Fruit fly (Drosophila melanogaster) whole organism, embryonic: ENCODE results near the gene Cyt-c-d.

Experiments used
- Adf1 ChIP-seq: fragments of 200-800 bp; sonication (Bioruptor generic); IDR thresholded peaks from 2 replicates; pipeline ENCODE4 v1.3.6; 2022; ENCODE audit warnings: missing biosample characterization, missing genetic modification characterization
- Aef1 ChIP-seq: fragments of 200-800 bp; sonication (Bioruptor generic); IDR thresholded peaks from 3 replicates; pipeline ENCODE4 v1.3.6; 2022; ENCODE audit warnings: missing biosample characterization, missing genetic modification characterization
- Asciz ChIP-seq: fragments of 200-800 bp; sonication (Bioruptor generic); optimal IDR thresholded peaks from 2 replicates; lab custom pipeline; 2017; ENCODE audit warnings: missing biosample characterization, mild to moderate bottlenecking, missing genetic modification characterization, missing genetic modification reagents
- CG11504 ChIP-seq: fragments of 200-800 bp; sonication (Bioruptor generic); optimal IDR thresholded peaks from 3 replicates; lab custom pipeline; 2019; ENCODE audit warnings: missing biosample characterization, mild to moderate bottlenecking, missing genetic modification characterization, moderate library complexity
- CG13775 ChIP-seq: fragments of 200-800 bp; sonication (Bioruptor generic); optimal IDR thresholded peaks from 3 replicates; lab custom pipeline; 2017; ENCODE audit warnings: missing biosample characterization, mild to moderate bottlenecking, missing genetic modification characterization
- CG17802 ChIP-seq: fragments of 200-800 bp; sonication (Bioruptor generic); optimal IDR thresholded peaks from 2 replicates; lab custom pipeline; 2018; ENCODE audit warnings: missing biosample characterization, mild to moderate bottlenecking, missing genetic modification characterization, moderate library complexity
- CG3281 ChIP-seq: fragments of 200-800 bp; sonication (Bioruptor generic); optimal IDR thresholded peaks from 3 replicates; lab custom pipeline; 2017; ENCODE audit warnings: missing biosample characterization, mild to moderate bottlenecking, missing genetic modification characterization
- CG4328 ChIP-seq: fragments of 200-800 bp; sonication (Bioruptor generic); optimal IDR thresholded peaks from 3 replicates; lab custom pipeline; 2017; ENCODE audit warnings: missing biosample characterization, missing genetic modification reagents, missing genetic modification characterization
- CG5245 ChIP-seq: fragments of 200-800 bp; sonication (Bioruptor generic); optimal IDR thresholded peaks from 3 replicates; lab custom pipeline; 2016; ENCODE audit warnings: missing biosample characterization, missing genetic modification characterization
- CG6683 ChIP-seq: fragments of 200-800 bp; sonication (Bioruptor generic); optimal IDR thresholded peaks from 2 replicates; lab custom pipeline; 2017; ENCODE audit warnings: missing biosample characterization, mild to moderate bottlenecking, missing genetic modification characterization, missing genetic modification reagents
- CG7987 ChIP-seq: fragments of 200-800 bp; sonication (Bioruptor generic); optimal IDR thresholded peaks from 2 replicates; lab custom pipeline; 2018; ENCODE audit warnings: missing biosample characterization, mild to moderate bottlenecking, missing genetic modification characterization, moderate library complexity
- CG8388 ChIP-seq: fragments of 200-800 bp; sonication (Bioruptor generic); optimal IDR thresholded peaks from 2 replicates; lab custom pipeline; 2019; ENCODE audit warnings: missing biosample characterization, mild to moderate bottlenecking, missing genetic modification characterization, moderate library complexity
- CG9932 ChIP-seq: fragments of 200-800 bp; sonication (Bioruptor generic); IDR thresholded peaks from 2 replicates; pipeline ENCODE4 v1.3.6; 2022; ENCODE audit warnings: missing biosample characterization, missing genetic modification characterization
- CHES-1-like ChIP-seq: fragments of 200-800 bp; sonication (Bioruptor generic); optimal IDR thresholded peaks from 2 replicates; lab custom pipeline; 2016; ENCODE audit warnings: missing biosample characterization, missing genetic modification characterization
- D ChIP-seq, 2 experiments: fragments of 200-800 bp in 1 of 2; fragments of >200 bp in 1 of 2; sonication (Bioruptor generic) in 1 of 2; optimal IDR thresholded peaks; 2 replicates in 1 of 2; 3 replicates in 1 of 2; lab custom pipeline; 2017; ENCODE audit warnings: mild to moderate bottlenecking in 1 of 2, missing biosample characterization in 1 of 2, missing genetic modification characterization in 1 of 2, missing genetic modification reagents in 1 of 2
- HmgD ChIP-seq: fragments of 200-800 bp; sonication (Bioruptor generic); optimal IDR thresholded peaks from 3 replicates; lab custom pipeline; 2016; ENCODE audit warnings: missing biosample characterization, missing genetic modification characterization
- Hr51 ChIP-seq, 2 experiments: fragments of 200-800 bp; sonication (Bioruptor generic); optimal IDR thresholded peaks; 2 replicates in 1 of 2; 3 replicates in 1 of 2; lab custom pipeline; 2016 to 2018; ENCODE audit warnings: missing biosample characterization in 2 of 2, missing genetic modification characterization in 2 of 2, mild to moderate bottlenecking in 1 of 2, moderate library complexity in 1 of 2
- Meics ChIP-seq: fragments of 200-800 bp; sonication (Bioruptor generic); optimal IDR thresholded peaks from 2 replicates; lab custom pipeline; 2017; ENCODE audit warnings: missing biosample characterization, mild to moderate bottlenecking, missing genetic modification characterization
- NC2β ChIP-seq: fragments of 200-800 bp; sonication (Bioruptor generic); optimal IDR thresholded peaks from 2 replicates; lab custom pipeline; 2016; ENCODE audit warnings: missing biosample characterization, missing genetic modification characterization
- Nf-YA ChIP-seq: fragments of 200-800 bp; sonication (Bioruptor generic); IDR thresholded peaks from 2 replicates; pipeline ENCODE4 v1.3.6; 2022; ENCODE audit warnings: missing biosample characterization, missing genetic modification characterization
- Six4 ChIP-seq: fragments of 200-800 bp; sonication (Bioruptor generic); optimal IDR thresholded peaks from 2 replicates; lab custom pipeline; 2016; ENCODE audit warnings: missing biosample characterization, missing genetic modification characterization
- Usf ChIP-seq: fragments of 200-800 bp; sonication (Bioruptor generic); optimal IDR thresholded peaks from 2 replicates; lab custom pipeline; 2017; ENCODE audit warnings: missing genotype, missing biosample characterization, missing genetic modification characterization
- al ChIP-seq: fragments of 200-800 bp; sonication (Bioruptor generic); IDR thresholded peaks from 2 replicates; pipeline ENCODE4 v1.3.6; 2022; ENCODE audit warnings: missing biosample characterization, missing genetic modification characterization
- cas ChIP-seq: fragments of 200-800 bp; sonication (Bioruptor generic); IDR thresholded peaks from 2 replicates; pipeline ENCODE4 v1.3.6; 2022; ENCODE audit warnings: missing biosample characterization, missing genetic modification characterization
- crc ChIP-seq: fragments of 200-800 bp; sonication (Bioruptor generic); optimal IDR thresholded peaks from 2 replicates; lab custom pipeline; 2016; ENCODE audit warnings: missing biosample characterization, missing genetic modification characterization
- disco-r ChIP-seq: fragments of 200-800 bp; sonication (Bioruptor generic); optimal IDR thresholded peaks from 2 replicates; lab custom pipeline; 2016; ENCODE audit warnings: missing biosample characterization, missing genetic modification characterization
- emc ChIP-seq: fragments of 200-800 bp; sonication (Bioruptor generic); optimal IDR thresholded peaks from 2 replicates; lab custom pipeline; 2016; ENCODE audit warnings: missing biosample characterization, missing genetic modification characterization
- eve ChIP-seq, 2 experiments: fragments of >200 bp; optimal IDR thresholded peaks; 2 replicates each; lab custom pipeline; 2017; ENCODE audit warnings: missing biosample characterization in 2 of 2, missing genetic modification characterization in 2 of 2
- gsb-n ChIP-seq: fragments of 200-800 bp; sonication (Bioruptor generic); optimal IDR thresholded peaks from 3 replicates; lab custom pipeline; 2018; ENCODE audit warnings: missing biosample characterization, mild to moderate bottlenecking, missing genetic modification characterization
- hbn ChIP-seq: fragments of 200-800 bp; sonication (Bioruptor generic); IDR thresholded peaks from 2 replicates; pipeline ENCODE4 v1.3.6; 2022; ENCODE audit warnings: missing biosample characterization, missing genetic modification characterization; ENCODE audit not compliant: partially characterized antibody
- inv ChIP-seq: fragments of 200-800 bp; sonication (Bioruptor generic); IDR thresholded peaks from 2 replicates; pipeline ENCODE4 v1.3.6; 2022; ENCODE audit warnings: missing biosample characterization, missing genetic modification characterization; ENCODE audit not compliant: partially characterized antibody
- jigr1 ChIP-seq: fragments of 200-800 bp; sonication (Bioruptor generic); IDR thresholded peaks from 3 replicates; pipeline ENCODE4 v1.3.6; 2022; ENCODE audit warnings: missing biosample characterization, missing genetic modification characterization
- jumu ChIP-seq: fragments of 200-800 bp; sonication (Bioruptor generic); optimal IDR thresholded peaks from 3 replicates; lab custom pipeline; 2016; ENCODE audit warnings: missing biosample characterization, missing genetic modification characterization
- lbe ChIP-seq: fragments of 200-800 bp; sonication (Bioruptor generic); optimal IDR thresholded peaks from 2 replicates; lab custom pipeline; 2016; ENCODE audit warnings: missing biosample characterization, mild to moderate bottlenecking, missing genetic modification characterization
- lmd ChIP-seq: fragments of 200-800 bp; sonication (Bioruptor generic); IDR thresholded peaks from 2 replicates; pipeline ENCODE4 v1.3.6; 2022; ENCODE audit warnings: missing biosample characterization, missing genetic modification characterization
- maf-S ChIP-seq: fragments of 200-800 bp; sonication (Bioruptor generic); optimal IDR thresholded peaks from 2 replicates; lab custom pipeline; 2016; ENCODE audit warnings: missing biosample characterization, missing genetic modification characterization
- mam ChIP-seq: fragments of 200-800 bp; sonication (Bioruptor generic); optimal IDR thresholded peaks from 3 replicates; lab custom pipeline; 2016; ENCODE audit warnings: missing biosample characterization, missing genetic modification characterization
- mld ChIP-seq: fragments of 200-800 bp; sonication (Bioruptor generic); IDR thresholded peaks from 3 replicates; pipeline ENCODE4 v1.3.6; 2022; ENCODE audit warnings: missing biosample characterization, missing genetic modification characterization; ENCODE audit not compliant: partially characterized antibody
- pan ChIP-seq, 4 experiments: fragments of >200 bp in 3 of 4; fragments of 200-800 bp in 1 of 4; sonication (Bioruptor generic) in 1 of 4; optimal IDR thresholded peaks in 3 of 4; IDR thresholded peaks in 1 of 4; 2 replicates each; pipeline versions ENCODE4 v1.3.6 to Lab custom; 2017 to 2022; ENCODE audit warnings: missing biosample characterization in 2 of 4, missing genetic modification characterization in 2 of 4, mixed read lengths in 1 of 4
- row ChIP-seq: fragments of 200-800 bp; sonication (Bioruptor generic); IDR thresholded peaks from 3 replicates; pipeline ENCODE4 v1.3.6; 2022; ENCODE audit warnings: missing biosample characterization, missing genetic modification characterization
- salm ChIP-seq: fragments of 200-800 bp; sonication (Bioruptor generic); optimal IDR thresholded peaks from 2 replicates; lab custom pipeline; 2018; ENCODE audit warnings: missing biosample characterization, mild to moderate bottlenecking, missing genetic modification characterization
- seq ChIP-seq: fragments of 200-800 bp; sonication (Bioruptor generic); IDR thresholded peaks from 2 replicates; pipeline ENCODE4 v1.3.6; 2022; ENCODE audit warnings: missing biosample characterization, missing genetic modification characterization
- trem ChIP-seq: fragments of 200-800 bp; optimal IDR thresholded peaks from 3 replicates; lab custom pipeline; 2019; ENCODE audit warnings: missing biosample characterization, mild to moderate bottlenecking, missing genetic modification characterization, moderate library complexity
- tup ChIP-seq: fragments of 200-800 bp; sonication (Bioruptor generic); optimal IDR thresholded peaks from 2 replicates; lab custom pipeline; 2016; ENCODE audit warnings: missing biosample characterization, mild to moderate bottlenecking, missing genetic modification characterization, moderate library complexity
- wor ChIP-seq: fragments of 200-800 bp; sonication (Bioruptor generic); IDR thresholded peaks from 2 replicates; pipeline ENCODE4 v1.3.6; 2022; ENCODE audit warnings: missing biosample characterization, missing genetic modification characterization
- z ChIP-seq: fragments of 200-800 bp; sonication (Bioruptor generic); IDR thresholded peaks from 3 replicates; pipeline ENCODE4 v1.3.6; 2022; ENCODE audit warnings: missing biosample characterization, missing genetic modification characterization
- zfh1 ChIP-seq: fragments of 200-800 bp; sonication (Bioruptor generic); IDR thresholded peaks from 3 replicates; pipeline ENCODE4 v1.3.6; 2022; ENCODE audit warnings: missing biosample characterization, missing genetic modification characterization

Gene Cyt-c-d

DNA sequence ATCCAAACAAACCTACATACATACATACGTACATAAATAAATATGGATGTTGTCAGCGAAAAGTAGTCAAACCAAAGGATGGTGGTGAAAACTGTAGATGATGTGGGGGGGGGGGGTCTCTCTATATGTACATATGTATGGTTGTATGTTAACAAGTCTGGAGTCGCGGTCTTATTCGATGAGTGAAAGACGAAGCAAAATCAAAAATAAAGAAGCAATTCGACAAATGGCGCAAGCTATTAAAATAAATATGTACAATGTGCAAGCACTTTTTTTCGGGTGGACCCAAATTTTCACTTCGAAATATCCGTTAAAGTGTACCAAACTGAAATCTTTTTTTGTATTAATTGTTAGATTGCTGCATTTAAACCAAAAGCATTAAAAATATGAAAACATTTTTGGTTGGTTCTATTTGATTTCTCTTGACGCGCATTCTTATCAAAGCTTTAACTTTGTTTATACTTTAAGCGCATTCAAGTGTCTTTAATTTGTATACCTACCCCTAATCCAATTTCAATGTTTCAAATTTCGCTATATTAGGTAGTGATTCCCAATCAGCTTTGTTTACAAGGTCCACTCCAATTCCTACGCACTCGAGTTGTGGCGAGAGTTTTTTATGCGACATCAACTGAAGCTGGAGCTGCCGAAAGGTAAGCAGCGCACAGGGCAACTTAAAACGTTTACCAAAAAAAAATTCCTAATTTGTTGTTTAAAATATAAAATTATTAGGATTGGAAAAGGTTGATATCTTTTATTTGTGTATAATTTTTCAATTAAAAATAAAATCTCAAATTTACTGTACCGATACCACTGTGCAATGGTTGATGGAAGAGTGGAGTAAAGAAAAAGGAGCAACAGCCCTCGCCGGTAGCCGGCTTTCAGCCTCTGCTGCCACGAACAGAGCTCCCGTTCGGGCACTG is 31.5 kb upstream of the Cyt-c-d start, which contains the start of gene CG31807 (continued):
- TF ChIP-seq trem (tag; lab: Kevin White, UChicago) (peak; percentile 35), CG5245 (GFP tag; lab: Kevin White, UChicago) (no peak), Asciz (GFP tag; lab: Kevin White, UChicago) (peak; percentile 71), jigr1 (GFP tag; lab: Robert Waterston, UW) (no peak), Six4 (no peak), Usf (GFP tag; lab: Kevin White, UChicago) (no peak), inv (GFP tag; lab: Robert Waterston, UW) (no peak), row (GFP tag; lab: Robert Waterston, UW) (peak; percentile 59), cas (GFP tag; lab: Robert Waterston, UW) (no peak), tup (GFP tag; lab: Kevin White, UChicago) (no peak), CG4328 (GFP tag; lab: Kevin White, UChicago) (peak; percentile 27), HmgD (GFP tag; lab: Kevin White, UChicago) (no peak), D (optimal IDR thresholded peaks at IDR 0.05; lab: Kevin White, UChicago) (no peak), D (GFP tag; optimal IDR thresholded peaks at IDR 0.05; lab: Kevin White, UChicago) (peak; percentile 16), maf-S (GFP tag; lab: Kevin White, UChicago) (peak; percentile 67), salm (peak; percentile 80), seq (GFP tag; lab: Robert Waterston, UW) (peak; percentile 69), CG7987 (GFP tag; lab: Kevin White, UChicago) (no peak), lmd (GFP tag; lab: Robert Waterston, UW) (peak; percentile 57; the same call in 1 of the 2 replicates), CG13775 (GFP tag; lab: Kevin White, UChicago) (peak; percentile 78), Meics (peak; percentile 67), emc (GFP tag; lab: Kevin White, UChicago) (no peak), CG17802 (peak; percentile 24), disco-r (GFP tag; lab: Kevin White, UChicago) (peak; percentile 70), Adf1 (peak; percentile 33; the same call in 1 of the 2 replicates), zfh1 (GFP tag; lab: Robert Waterston, UW) (peak; percentile 55; the same call in 1 of the 3 replicates), al (no peak), lbe (GFP tag; lab: Kevin White, UChicago) (peak; percentile 76), CG9932 (0 out of 2 replicates have a peak, but pooled peaks have one; percentile 25), hbn (no peak), eve (GFP tag; optimal IDR thresholded peaks at IDR 0.05; lab: Kevin White, UChicago) (peak in 1 of 2 experiments; percentile 88), pan (optimal IDR thresholded peaks at IDR 0.05; lab: Kevin White, UChicago) (no peak), pan (GFP tag; optimal IDR thresholded peaks at IDR 0.05 in 1 of 2, IDR thresholded peaks at IDR 0.05 in 1 of 2) (peak in 1 of 2 experiments; percentile 44), CG8388 (peak; percentile 68), mam (peak; percentile 58), Hr51 (GFP tag; optimal IDR thresholded peaks at IDR 0.05; lab: Kevin White, UChicago) (peak; percentile 24 to 90), mld (GFP tag; lab: Robert Waterston, UW) (no peak), CG11504 (tag; lab: Kevin White, UChicago) (peak; percentile 87), CHES-1-like (peak; percentile 42), Aef1 (GFP tag; lab: Robert Waterston, UW) (peak; percentile 16; the same call in 2 of the 3 replicates), crc (GFP tag; lab: Kevin White, UChicago) (peak; percentile 42), NC2β (peak; percentile 50), jumu (GFP tag; lab: Kevin White, UChicago) (no peak), Nf-YA (GFP tag; lab: Robert Waterston, UW) (peak; percentile 30; the same call in 1 of the 2 replicates), z (GFP tag; lab: Robert Waterston, UW) (no peak), CG6683 (GFP tag; lab: Kevin White, UChicago) (peak; percentile 31), CG3281 (GFP tag; lab: Kevin White, UChicago) (peak; percentile 80), wor (GFP tag; lab: Robert Waterston, UW) (peak; percentile 25; the same call in 1 of the 2 replicates), gsb-n (peak; percentile 73)
